Worm (Caenorhabditis elegans) whole organism, mixed stage, embryonic: ENCODE measurements around the gene dyf-13.

Experiments
- ces-1 ChIP-seq: fragments of 150-350 bp; optimal IDR thresholded peaks from 2 replicates; lab custom pipeline; 2014; ENCODE audit warnings: missing biosample characterization, missing genetic modification reagents, missing genetic modification characterization
- lsy-2 ChIP-seq: fragments of 150-350 bp; optimal IDR thresholded peaks from 2 replicates; lab custom pipeline; 2014; ENCODE audit warnings: missing biosample characterization, missing genetic modification characterization
- mab-5 ChIP-seq: fragments of 150-350 bp; optimal IDR thresholded peaks from 2 replicates; lab custom pipeline; 2014; ENCODE audit warnings: missing biosample characterization, missing genetic modification characterization
- nhr-237 ChIP-seq: fragments of 150-350 bp; optimal IDR thresholded peaks from 2 replicates; lab custom pipeline; 2014; ENCODE audit warnings: missing biosample characterization, missing genetic modification characterization
- nhr-28 ChIP-seq: fragments of 150-350 bp; optimal IDR thresholded peaks from 2 replicates; lab custom pipeline; 2014; ENCODE audit warnings: missing biosample characterization, missing genetic modification characterization
- nhr-76 ChIP-seq: sonication (generic microtip); optimal IDR thresholded peaks from 2 replicates; lab custom pipeline; 2017; ENCODE audit warnings: missing biosample characterization, missing genetic modification characterization
- snpc-4 ChIP-seq: fragments of 150-350 bp; optimal IDR thresholded peaks from 2 replicates; lab custom pipeline; 2014; ENCODE audit warnings: missing biosample characterization, missing genetic modification characterization

- TF ChIP-seq snpc-4 (tag; lab: Kevin White, UChicago) (no peak), nhr-76 (tag; lab: Kevin White, UChicago) (no peak), lsy-2 (tag; lab: Kevin White, UChicago) (no peak), nhr-28 (tag; lab: Kevin White, UChicago) (no peak), nhr-237 (tag; lab: Kevin White, UChicago) (no peak), mab-5 (tag; lab: Kevin White, UChicago) (no peak), ces-1 (GFP tag; lab: Kevin White, UChicago) (no peak)
Measured at ce11 chrII:7186117-7186516, 15.0 kb upstream of the dyf-13 start.
